Worm (Caenorhabditis elegans) whole organism, midembryonic: ENCODE measurements around the gene dhs-12.

Experiments used
- T22C8.4 ChIP-seq: fragments of 200-800 bp; sonication (Bioruptor generic); IDR thresholded peaks from 2 replicates; pipeline ENCODE4 v1.3.6; 2022; ENCODE audit warnings: missing genetic modification characterization, missing compliant biosample characterization
- flt-1 ChIP-seq: fragments of 200-800 bp; sonication (Bioruptor generic); IDR thresholded peaks from 2 replicates; pipeline ENCODE4 v1.3.6; 2022; ENCODE audit warnings: missing genetic modification characterization, missing compliant biosample characterization
- klf-2 ChIP-seq: fragments of 200-800 bp; sonication (Bioruptor generic); conservative IDR thresholded peaks from 2 replicates; pipeline ENCODE4 v1.3.6; 2022; ENCODE audit warnings: missing genetic modification reagents, missing genetic modification characterization, missing compliant biosample characterization
- med-1 ChIP-seq: sonication (generic microtip); optimal IDR thresholded peaks from 2 replicates; lab custom pipeline; 2017; ENCODE audit warnings: missing genetic modification characterization, mild to moderate bottlenecking, missing compliant biosample characterization, antibody characterized with exemption, missing genetic modification reagents; ENCODE audit not compliant: insufficient read depth
- ztf-23 ChIP-seq: fragments of 200-800 bp; sonication (Bioruptor generic); IDR thresholded peaks from 2 replicates; pipeline ENCODE4 v1.3.6; 2022; ENCODE audit warnings: missing genetic modification reagents, missing genetic modification characterization, missing compliant biosample characterization
- ztf-29 ChIP-seq: fragments of 200-800 bp; sonication (Bioruptor generic); IDR thresholded peaks from 2 replicates; pipeline ENCODE4 v1.3.6; 2022; ENCODE audit warnings: missing genetic modification reagents, missing genetic modification characterization, missing compliant biosample characterization

ce11 chrIV:10191498-10191897 lies 49.2 kb downstream of the dhs-12 start:
- no peak for TF ChIP-seq T22C8.4 (GFP tag; lab: Robert Waterston, UW)
- no peak for TF ChIP-seq flt-1 (GFP tag; lab: Robert Waterston, UW)
- no peak for TF ChIP-seq med-1
- TF ChIP-seq ztf-29 (GFP tag; lab: Robert Waterston, UW): no peak
- TF ChIP-seq klf-2 (GFP tag; lab: Robert Waterston, UW): no peak
- no peak for TF ChIP-seq ztf-23 (GFP tag; lab: Robert Waterston, UW)
